Fruit fly (Drosophila melanogaster) whole organism, larva: ENCODE results near the gene THADA.

Experiments
- noc ChIP-seq: fragments of 200-800 bp; sonication (Bioruptor generic); optimal IDR thresholded peaks from 3 replicates; lab custom pipeline; 2019; ENCODE audit warnings: missing biosample characterization, mild to moderate bottlenecking, missing genetic modification characterization, moderate library complexity

THADA gene

dm6 chrX:19840341-19840740 is 25.0 kb downstream of the THADA start:
- TF ChIP-seq noc (tag; lab: Kevin White, UChicago): no peak

- no peak for TF ChIP-seq noc (tag; lab: Kevin White, UChicago)
These were observed 26.3 kb downstream of the THADA start for dm6 chrX:19839067-19839466.

- TF ChIP-seq noc (tag; lab: Kevin White, UChicago): no peak
These were observed 37.6 kb downstream of the THADA start for dm6 chrX:19827762-19828161.

dm6 chrX:19825191-19825590 is 40.1 kb downstream of the THADA start:
- no peak for TF ChIP-seq noc (tag; lab: Kevin White, UChicago)

dm6 chrX:19823980-19824379 is 41.3 kb downstream of the THADA start, which contains the start of gene SkpE:
Gene SkpE (minus strand): TSS chrX:19824080.
- no peak for TF ChIP-seq noc (tag; lab: Kevin White, UChicago)

- no peak for TF ChIP-seq noc (tag; lab: Kevin White, UChicago)
These were observed 46.7 kb downstream of the THADA start for dm6 chrX:19818617-19819016.

dm6 chrX:19815772-19816171 is 49.6 kb downstream of the THADA start, which contains the start of gene SkpC:
Gene SkpC (plus strand): TSS chrX:19816072.
- no peak for TF ChIP-seq noc (tag; lab: Kevin White, UChicago)

- TF ChIP-seq noc (tag; lab: Kevin White, UChicago): no peak
These were observed 52.9 kb downstream of the THADA start, which contains the start of gene SkpD for dm6 chrX:19812429-19812828. Gene SkpD (plus strand): TSS chrX:19812729.

dm6 chrX:19811057-19811456 is 54.3 kb downstream of the THADA start:
- no peak for TF ChIP-seq noc (tag; lab: Kevin White, UChicago)
